Worm (Caenorhabditis elegans) whole organism, L4 larva: ENCODE results near the gene C06C6.9.

Experiments used
- aly-2 ChIP-seq: sonication (generic microtip); optimal IDR thresholded peaks from 2 replicates; lab custom pipeline; 2018; ENCODE audit warnings: missing biosample characterization, missing genetic modification characterization
- ama-1 ChIP-seq: fragments of 150-350 bp; optimal IDR thresholded peaks from 2 replicates; lab custom pipeline; 2014; ENCODE audit warnings: inconsistent platforms, mixed read lengths
- ceh-82 ChIP-seq: sonication (generic microtip); optimal IDR thresholded peaks from 2 replicates; lab custom pipeline; 2017; ENCODE audit warnings: missing biosample characterization, missing genetic modification characterization
- daf-8 ChIP-seq: fragments of 200-800 bp; sonication (Bioruptor generic); IDR thresholded peaks from 2 replicates; pipeline ENCODE4 v1.3.6; 2022; ENCODE audit warnings: missing genetic modification characterization, missing compliant biosample characterization
- jun-1 ChIP-seq: fragments of 150-350 bp; optimal IDR thresholded peaks from 2 replicates; lab custom pipeline; 2014; ENCODE audit warnings: missing biosample characterization, missing genetic modification reagents, missing genetic modification characterization
- lin-39 ChIP-seq: fragments of 150-350 bp; optimal IDR thresholded peaks from 2 replicates; lab custom pipeline; 2014; ENCODE audit warnings: missing biosample characterization, missing genetic modification reagents, missing genetic modification characterization
- mdl-1 ChIP-seq, 2 experiments: fragments of 150-350 bp in 1 of 2; sonication (generic microtip) in 1 of 2; optimal IDR thresholded peaks; 2 replicates each; lab custom pipeline; 2014 to 2017; ENCODE audit warnings: missing biosample characterization in 2 of 2, missing genetic modification characterization in 2 of 2
- nhr-237 ChIP-seq: sonication (generic microtip); optimal IDR thresholded peaks from 2 replicates; lab custom pipeline; 2017; ENCODE audit warnings: missing biosample characterization, missing genetic modification characterization
- nhr-76 ChIP-seq: fragments of 150-350 bp; optimal IDR thresholded peaks from 2 replicates; lab custom pipeline; 2014; ENCODE audit warnings: missing biosample characterization, missing genetic modification characterization
- pha-4 ChIP-seq, 2 experiments: fragments of 150-350 bp in 1 of 2; fragments of 200-800 bp in 1 of 2; sonication (Bioruptor generic) in 1 of 2; IDR thresholded peaks in 1 of 2; optimal IDR thresholded peaks in 1 of 2; 2 replicates each; pipeline versions ENCODE4 v1.3.6 to Lab custom; 2014 to 2022; ENCODE audit warnings: missing genetic modification characterization in 2 of 2, missing genetic modification reagents in 2 of 2, missing biosample characterization in 1 of 2, missing compliant biosample characterization in 1 of 2
- php-3 ChIP-seq: fragments of 200-800 bp; sonication (Bioruptor generic); IDR thresholded peaks from 2 replicates; pipeline ENCODE4 v1.3.6; 2022; ENCODE audit warnings: missing genetic modification reagents, missing genetic modification characterization, missing compliant biosample characterization
- unc-62 ChIP-seq, 3 experiments: fragments of 150-350 bp in 1 of 3; sonication (generic microtip); optimal IDR thresholded peaks in 2 of 3; peaks in 1 of 3; 1 replicate in 1 of 3; 2 replicates in 2 of 3; lab custom pipeline; 2014 to 2017; ENCODE audit warnings: missing biosample characterization in 3 of 3, missing genetic modification characterization in 3 of 3, missing genetic modification reagents in 3 of 3, missing genotype in 1 of 3
- zfp-3 ChIP-seq: fragments of 200-800 bp; sonication (Bioruptor generic); conservative IDR thresholded peaks from 2 replicates; pipeline ENCODE4 v1.3.6; 2022; ENCODE audit warnings: missing genetic modification reagents, missing genetic modification characterization, missing compliant biosample characterization

DNA sequence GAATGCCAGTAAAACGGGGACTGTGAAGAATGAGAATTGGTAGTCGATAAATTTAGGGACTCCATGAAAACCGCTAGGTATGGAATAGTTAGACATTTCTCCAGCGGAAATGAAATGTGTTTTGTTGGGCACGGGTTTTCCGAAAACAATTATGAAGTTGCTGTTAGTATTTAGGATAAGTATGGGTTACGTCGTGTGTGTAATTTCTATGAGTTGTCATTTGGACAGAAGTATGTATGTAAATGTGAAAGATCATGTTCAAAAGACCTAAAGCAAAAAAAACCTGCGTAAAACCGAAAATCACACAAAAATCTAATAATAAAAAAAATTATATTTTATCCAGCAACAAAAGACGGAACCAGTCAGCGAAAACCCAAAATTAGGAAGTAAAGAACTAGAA lies 24.1 kb downstream of the C06C6.9 start, which contains the start of gene sru-23:
- TF ChIP-seq nhr-76 (tag; lab: Kevin White, UChicago) (no peak), php-3 (GFP tag; lab: Robert Waterston, UW) (no peak), mdl-1 (tag; optimal IDR thresholded peaks at IDR 0.05; lab: Kevin White, UChicago) (no peak), unc-62 (GFP tag; optimal IDR thresholded peaks at IDR 0.05 in 1 of 2; lab: Kevin White, UChicago) (no peak), unc-62 (tag; optimal IDR thresholded peaks at IDR 0.05; lab: Kevin White, UChicago) (no peak), nhr-237 (tag; lab: Kevin White, UChicago) (no peak), zfp-3 (no peak), ceh-82 (tag; lab: Kevin White, UChicago) (no peak), ama-1 (lab: Kevin White, UChicago) (no peak), lin-39 (tag; lab: Kevin White, UChicago) (no peak), pha-4 (GFP tag; IDR thresholded peaks at IDR 0.05; lab: Robert Waterston, UW) (no peak), pha-4 (tag; optimal IDR thresholded peaks at IDR 0.05; lab: Kevin White, UChicago) (no peak), jun-1 (tag; lab: Kevin White, UChicago) (no peak), aly-2 (tag; lab: Kevin White, UChicago) (no peak), daf-8 (GFP tag; lab: Robert Waterston, UW) (no peak)
